Fruit fly (Drosophila melanogaster) whole organism, wandering third instar larva: ENCODE data around the gene Tbh.
A peak's percentile ranks its signal among the peaks of the same experiment; 100 is the strongest.

Source experiments
- Abd-B ChIP-seq: fragments of >200 bp; optimal IDR thresholded peaks from 2 replicates; lab custom pipeline; 2017; ENCODE audit warnings: missing biosample characterization, missing genetic modification characterization
- CG32264 ChIP-seq: fragments of 200-800 bp; sonication (Bioruptor generic); optimal IDR thresholded peaks from 2 replicates; lab custom pipeline; 2016; ENCODE audit warnings: missing biosample characterization, missing genetic modification characterization
- CG9705 ChIP-seq: fragments of 200-800 bp; sonication (Bioruptor generic); optimal IDR thresholded peaks from 2 replicates; lab custom pipeline; 2018; ENCODE audit warnings: missing biosample characterization, mild to moderate bottlenecking, missing genetic modification characterization
- CrebA ChIP-seq: fragments of 200-800 bp; sonication (Bioruptor generic); optimal IDR thresholded peaks from 2 replicates; lab custom pipeline; 2016; ENCODE audit warnings: missing biosample characterization, mild to moderate bottlenecking, missing genetic modification characterization, borderline replicate concordance
- Dfd ChIP-seq: fragments of >200 bp; optimal IDR thresholded peaks from 2 replicates; lab custom pipeline; 2017; ENCODE audit warnings: missing biosample characterization, missing genetic modification characterization
- Dif ChIP-seq: fragments of 200-275, 200-300 bp; sonication (Bioruptor generic); optimal IDR thresholded peaks from 2 replicates; lab custom pipeline; 2018; ENCODE audit warnings: missing biosample characterization, missing genetic modification characterization; ENCODE audit not compliant: partially characterized antibody
- GATAd ChIP-seq: sonication (Bioruptor generic); optimal IDR thresholded peaks from 2 replicates; lab custom pipeline; 2016; ENCODE audit warnings: missing biosample characterization, missing genetic modification characterization
- HLH106 ChIP-seq: fragments of 200-800 bp; optimal IDR thresholded peaks from 3 replicates; lab custom pipeline; 2019; ENCODE audit warnings: missing biosample characterization, mild to moderate bottlenecking, missing genetic modification characterization, moderate library complexity
- Hnf4 ChIP-seq: fragments of 200-800 bp; sonication (Bioruptor generic); optimal IDR thresholded peaks from 2 replicates; lab custom pipeline; 2016; ENCODE audit warnings: missing biosample characterization, mild to moderate bottlenecking, missing genetic modification characterization
- Hr78 ChIP-seq: fragments of >200 bp; optimal IDR thresholded peaks from 2 replicates; lab custom pipeline; 2017; ENCODE audit warnings: missing biosample characterization, missing genetic modification characterization
- Hr83 ChIP-seq: fragments of 200-300 bp; sonication (Bioruptor generic); optimal IDR thresholded peaks from 2 replicates; lab custom pipeline; 2016; ENCODE audit warnings: missing biosample characterization, mild to moderate bottlenecking, missing genetic modification characterization, moderate library complexity; ENCODE audit not compliant: poor library complexity, severe bottlenecking
- Jra ChIP-seq: sonication (Bioruptor generic); optimal IDR thresholded peaks from 2 replicates; lab custom pipeline; 2016; ENCODE audit warnings: missing biosample characterization, missing genetic modification characterization
- Myc ChIP-seq: fragments of >200 bp; optimal IDR thresholded peaks from 2 replicates; lab custom pipeline; 2017
- OdsH ChIP-seq: fragments of 200-800 bp; sonication (Bioruptor generic); optimal IDR thresholded peaks from 2 replicates; lab custom pipeline; 2016; ENCODE audit warnings: missing biosample characterization, mild to moderate bottlenecking, missing genetic modification characterization
- Rel ChIP-seq, 2 experiments: fragments of 200-800 bp; sonication (Bioruptor generic) in 1 of 2; optimal IDR thresholded peaks; 2 replicates in 1 of 2; 3 replicates in 1 of 2; lab custom pipeline; 2016 to 2019; ENCODE audit warnings: mild to moderate bottlenecking in 2 of 2, missing biosample characterization in 2 of 2, missing genetic modification characterization in 2 of 2, moderate library complexity in 1 of 2
- Sp1 ChIP-seq: fragments of 200-800 bp; sonication (Bioruptor generic); optimal IDR thresholded peaks from 3 replicates; lab custom pipeline; 2019; ENCODE audit warnings: missing biosample characterization, mild to moderate bottlenecking, missing genetic modification characterization, moderate library complexity
- Vsx2 ChIP-seq: fragments of 200-300, 225-300 bp; sonication (Bioruptor generic); optimal IDR thresholded peaks from 2 replicates; lab custom pipeline; 2018; ENCODE audit warnings: missing biosample characterization, missing genetic modification characterization; ENCODE audit not compliant: partially characterized antibody
- br ChIP-seq: fragments of 200-800 bp; sonication (Bioruptor generic); optimal IDR thresholded peaks from 2 replicates; lab custom pipeline; 2016; ENCODE audit warnings: missing biosample characterization, missing genetic modification characterization
- brk ChIP-seq: fragments of 200-800 bp; sonication (Bioruptor generic); optimal IDR thresholded peaks from 2 replicates; lab custom pipeline; 2016; ENCODE audit warnings: missing biosample characterization, mild to moderate bottlenecking, missing genetic modification characterization
- dl ChIP-seq, 2 experiments: fragments of 175-275, 200-275 bp in 1 of 2; fragments of 200-275 bp in 1 of 2; sonication (Bioruptor generic); optimal IDR thresholded peaks; lab custom pipeline; 2018; ENCODE audit warnings: mild to moderate bottlenecking in 2 of 2, missing biosample characterization in 2 of 2, missing genetic modification characterization in 2 of 2, moderate library complexity in 2 of 2; ENCODE audit not compliant: partially characterized antibody in 2 of 2, insufficient read depth in 1 of 2
- dmrt93B ChIP-seq: fragments of 200-800 bp; sonication (Bioruptor generic); optimal IDR thresholded peaks from 2 replicates; lab custom pipeline; 2018; ENCODE audit warnings: missing biosample characterization, mild to moderate bottlenecking, missing genetic modification characterization
- dsf ChIP-seq: sonication (Bioruptor generic); optimal IDR thresholded peaks from 2 replicates; lab custom pipeline; 2016; ENCODE audit warnings: missing biosample characterization, missing genetic modification characterization, borderline replicate concordance
- ey ChIP-seq: fragments of 200-800 bp; sonication (Bioruptor generic); optimal IDR thresholded peaks from 2 replicates; lab custom pipeline; 2016; ENCODE audit warnings: missing biosample characterization, missing genetic modification characterization
- foxo ChIP-seq, 2 experiments: fragments of 200-800 bp; sonication (Bioruptor generic); optimal IDR thresholded peaks; 2 replicates in 1 of 2; 3 replicates in 1 of 2; lab custom pipeline; 2016 to 2017; ENCODE audit warnings: missing biosample characterization in 2 of 2, missing genetic modification characterization in 2 of 2
- fru ChIP-seq: fragments of 200-800 bp; sonication (Bioruptor generic); optimal IDR thresholded peaks from 3 replicates; lab custom pipeline; 2016; ENCODE audit warnings: missing biosample characterization, mild to moderate bottlenecking, missing genetic modification characterization
- h ChIP-seq: fragments of 200-800 bp; sonication (Bioruptor generic); optimal IDR thresholded peaks from 3 replicates; lab custom pipeline; 2016; ENCODE audit warnings: missing biosample characterization, mild to moderate bottlenecking, missing genetic modification characterization
- jim ChIP-seq: fragments of 175-275, 200-325 bp; sonication (Bioruptor generic); optimal IDR thresholded peaks from 2 replicates; lab custom pipeline; 2016; ENCODE audit warnings: missing biosample characterization, mild to moderate bottlenecking, missing genetic modification characterization
- lola ChIP-seq: fragments of >200 bp; optimal IDR thresholded peaks from 2 replicates; lab custom pipeline; 2017; ENCODE audit warnings: missing biosample characterization, missing genetic modification characterization
- pan ChIP-seq: fragments of >200 bp; optimal IDR thresholded peaks from 2 replicates; lab custom pipeline; 2017
- psq ChIP-seq: fragments of 200-800 bp; sonication (Bioruptor generic); optimal IDR thresholded peaks from 3 replicates; lab custom pipeline; 2017; ENCODE audit warnings: missing biosample characterization, mild to moderate bottlenecking, missing genetic modification characterization, moderate library complexity
- rgr ChIP-seq: fragments of 200-800 bp; sonication (Bioruptor generic); optimal IDR thresholded peaks from 3 replicates; lab custom pipeline; 2016; ENCODE audit warnings: missing biosample characterization, mild to moderate bottlenecking, missing genetic modification characterization
- sage ChIP-seq: fragments of 200-800 bp; sonication (Bioruptor generic); optimal IDR thresholded peaks from 2 replicates; lab custom pipeline; 2016; ENCODE audit warnings: missing biosample characterization, mild to moderate bottlenecking, missing genetic modification characterization
- sv ChIP-seq: fragments of 200-800 bp; sonication (Bioruptor generic); optimal IDR thresholded peaks from 3 replicates; lab custom pipeline; 2016; ENCODE audit warnings: missing biosample characterization, missing genetic modification characterization
- usp ChIP-seq: fragments of >200 bp; optimal IDR thresholded peaks from 2 replicates; lab custom pipeline; 2017; ENCODE audit warnings: missing biosample characterization, missing genetic modification characterization
- woc ChIP-seq: sonication (Bioruptor generic); optimal IDR thresholded peaks from 2 replicates; lab custom pipeline; 2016; ENCODE audit warnings: missing biosample characterization, mild to moderate bottlenecking, missing genetic modification characterization

Tbh gene

DNA sequence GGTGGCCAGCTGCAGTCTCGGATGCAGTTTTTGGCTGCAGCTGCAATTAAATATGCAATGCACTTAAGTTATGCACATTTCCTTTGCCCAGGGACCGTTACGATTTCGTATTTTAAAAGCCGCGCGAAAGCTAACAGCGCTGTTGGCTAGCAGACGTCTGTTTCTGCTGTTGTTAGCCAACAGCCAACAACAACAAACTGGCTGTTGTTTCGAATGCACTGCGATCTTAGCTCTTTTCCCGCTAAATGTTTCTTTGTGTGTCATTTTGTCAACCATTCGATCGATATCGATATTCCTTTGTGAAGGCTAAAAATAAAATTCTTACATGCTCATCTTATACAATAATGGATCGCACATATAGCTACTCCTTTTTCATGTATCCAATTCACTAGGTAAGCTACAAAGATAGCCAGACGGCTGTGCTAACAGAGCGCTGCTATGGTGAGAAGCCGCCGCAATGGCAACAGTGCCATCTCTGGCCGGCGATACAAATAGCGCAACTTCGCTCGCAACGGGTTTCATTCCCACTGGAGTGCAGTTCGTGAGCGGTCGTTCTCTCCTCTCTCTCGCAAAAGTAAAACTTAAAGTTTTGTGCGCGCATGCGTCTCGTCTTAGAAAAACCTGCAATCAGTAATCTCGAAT lies 26.2 kb upstream of the Tbh start:
- no peak for TF ChIP-seq CG9705 (GFP tag; lab: Kevin White, UChicago)
- TF ChIP-seq jim, result no peak
- no peak for TF ChIP-seq OdsH (GFP tag; lab: Kevin White, UChicago)
- TF ChIP-seq br, result no peak
- TF ChIP-seq Rel (GFP tag; optimal IDR thresholded peaks at IDR 0.05; lab: Kevin White, UChicago), result no peak
- no peak for TF ChIP-seq Rel (tag; optimal IDR thresholded peaks at IDR 0.05; lab: Kevin White, UChicago)
- TF ChIP-seq Hr83, result no peak
- TF ChIP-seq HLH106 (tag; lab: Kevin White, UChicago), result peak; percentile 17
- TF ChIP-seq woc (GFP tag; lab: Kevin White, UChicago), result peak; percentile 81
- TF ChIP-seq dl (GFP tag; optimal IDR thresholded peaks at IDR 0.05; lab: Kevin White, UChicago; ENCODE audit: insufficient read depth in 1 of 2, partially characterized antibody in 2 of 2), result no peak
- no peak for TF ChIP-seq fru (GFP tag; lab: Kevin White, UChicago)
- no peak for TF ChIP-seq pan
- peak; percentile 34 for TF ChIP-seq Dif (GFP tag; lab: Kevin White, UChicago)
- TF ChIP-seq Myc (lab: Kevin White, UChicago), result peak; percentile 98
- no peak for TF ChIP-seq foxo (GFP tag; optimal IDR thresholded peaks at IDR 0.05; lab: Kevin White, UChicago)
- no peak for TF ChIP-seq Jra (GFP tag; lab: Kevin White, UChicago)
- no peak for TF ChIP-seq dsf (GFP tag; lab: Kevin White, UChicago)
- TF ChIP-seq Abd-B, result no peak

DNA sequence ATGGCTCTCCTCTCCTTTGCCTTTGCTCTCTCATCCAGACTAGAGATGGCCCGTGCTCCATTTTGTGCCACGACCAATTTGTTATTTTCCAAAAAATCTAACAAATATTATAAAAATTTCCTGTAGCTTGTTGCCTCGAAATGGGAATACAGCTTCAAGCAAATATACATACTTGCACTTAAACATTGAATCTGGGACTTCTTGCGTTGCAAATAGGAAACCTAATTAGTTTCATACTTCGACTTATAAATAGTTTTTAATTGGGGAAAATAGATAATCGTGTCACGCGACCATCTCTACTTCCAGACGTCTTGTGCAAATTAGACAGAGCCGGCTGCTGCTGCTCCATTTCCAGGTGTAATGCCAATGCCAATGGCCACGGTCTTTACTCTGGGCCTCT lies 25.1 kb upstream of the Tbh start:
- TF ChIP-seq lola (no peak), Hr83 (no peak), sv (GFP tag; lab: Kevin White, UChicago) (peak; percentile 32), h (GFP tag; lab: Kevin White, UChicago) (peak; percentile 80), Hnf4 (GFP tag; lab: Kevin White, UChicago) (peak; percentile 69), GATAd (no peak), dmrt93B (GFP tag; lab: Kevin White, UChicago) (peak; percentile 75), psq (GFP tag; lab: Kevin White, UChicago) (peak; percentile 70), rgr (GFP tag; lab: Kevin White, UChicago) (peak; percentile 79), pan (no peak), Myc (lab: Kevin White, UChicago) (no peak), Dif (GFP tag; lab: Kevin White, UChicago) (no peak), usp (GFP tag; lab: Kevin White, UChicago) (no peak), CrebA (GFP tag; lab: Kevin White, UChicago) (no peak), Abd-B (no peak), ey (peak; percentile 81), sage (GFP tag; lab: Kevin White, UChicago) (peak; percentile 64), HLH106 (tag; lab: Kevin White, UChicago) (peak; percentile 86), fru (GFP tag; lab: Kevin White, UChicago) (peak; percentile 86), Jra (GFP tag; lab: Kevin White, UChicago) (peak; percentile 32), dsf (GFP tag; lab: Kevin White, UChicago) (no peak), Rel (GFP tag; optimal IDR thresholded peaks at IDR 0.05; lab: Kevin White, UChicago) (no peak), Rel (tag; optimal IDR thresholded peaks at IDR 0.05; lab: Kevin White, UChicago) (peak; percentile 21), Sp1 (GFP tag; lab: Kevin White, UChicago) (peak; percentile 84), CG9705 (GFP tag; lab: Kevin White, UChicago) (peak; percentile 56), foxo (GFP tag; optimal IDR thresholded peaks at IDR 0.05; lab: Kevin White, UChicago) (peak in 1 of 2 experiments; percentile 81), Hr78 (no peak), woc (GFP tag; lab: Kevin White, UChicago) (peak; percentile 70), OdsH (GFP tag; lab: Kevin White, UChicago) (peak; percentile 77), dl (GFP tag; optimal IDR thresholded peaks at IDR 0.05; lab: Kevin White, UChicago; ENCODE audit: insufficient read depth in 1 of 2, partially characterized antibody in 2 of 2) (no peak), CG32264 (GFP tag; lab: Kevin White, UChicago) (peak; percentile 30), br (peak; percentile 81), jim (no peak)

DNA sequence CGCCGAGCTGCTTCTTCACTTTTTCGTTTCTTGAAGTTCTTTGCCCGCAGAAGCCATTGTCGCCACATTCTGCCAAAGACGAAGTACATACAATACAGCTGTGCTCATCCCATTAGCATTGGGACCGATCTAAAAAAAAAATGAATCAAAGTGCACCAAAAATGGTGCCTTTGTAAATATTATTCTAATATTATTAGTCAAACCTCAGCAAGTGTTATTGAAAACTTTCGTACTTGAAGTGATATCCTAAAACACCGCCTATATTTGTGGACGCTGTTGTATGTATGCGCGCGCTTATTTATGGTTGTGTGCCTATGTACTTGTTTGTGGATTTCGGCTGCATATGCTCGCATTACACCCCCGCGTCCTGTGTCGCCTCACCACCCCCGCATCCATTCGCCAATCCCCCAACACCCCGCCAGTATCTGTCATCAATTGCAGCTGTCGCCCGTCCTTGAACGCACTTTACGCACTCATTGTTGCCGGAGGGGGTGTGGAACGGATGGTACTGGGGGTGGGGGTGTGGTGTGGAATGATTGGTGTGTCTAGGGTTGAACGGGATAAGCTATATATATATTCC lies 23.0 kb upstream of the Tbh start:
- TF ChIP-seq Hr78 (no peak), Myc (lab: Kevin White, UChicago) (no peak), dl (GFP tag; optimal IDR thresholded peaks at IDR 0.05; lab: Kevin White, UChicago; ENCODE audit: insufficient read depth in 1 of 2, partially characterized antibody in 2 of 2) (no peak), Hnf4 (GFP tag; lab: Kevin White, UChicago) (peak; percentile 80), CG32264 (GFP tag; lab: Kevin White, UChicago) (peak; percentile 72), usp (GFP tag; lab: Kevin White, UChicago) (no peak), jim (no peak), woc (GFP tag; lab: Kevin White, UChicago) (peak; percentile 74), foxo (GFP tag; optimal IDR thresholded peaks at IDR 0.05; lab: Kevin White, UChicago) (peak in 1 of 2 experiments; percentile 88), sv (GFP tag; lab: Kevin White, UChicago) (peak; percentile 72), GATAd (no peak), CrebA (GFP tag; lab: Kevin White, UChicago) (peak; percentile 48), rgr (GFP tag; lab: Kevin White, UChicago) (peak; percentile 86), CG9705 (GFP tag; lab: Kevin White, UChicago) (peak; percentile 59), ey (peak; percentile 86), Abd-B (no peak), Dif (GFP tag; lab: Kevin White, UChicago) (no peak), sage (GFP tag; lab: Kevin White, UChicago) (peak; percentile 68), Vsx2 (GFP tag; lab: Kevin White, UChicago) (no peak), lola (no peak), HLH106 (tag; lab: Kevin White, UChicago) (peak; percentile 76), Rel (GFP tag; optimal IDR thresholded peaks at IDR 0.05; lab: Kevin White, UChicago) (peak; percentile 17), Rel (tag; optimal IDR thresholded peaks at IDR 0.05; lab: Kevin White, UChicago) (peak; percentile 33), Hr83 (no peak), OdsH (GFP tag; lab: Kevin White, UChicago) (peak; percentile 79), brk (peak; percentile 67), Sp1 (GFP tag; lab: Kevin White, UChicago) (peak; percentile 86), h (GFP tag; lab: Kevin White, UChicago) (peak; percentile 86), fru (GFP tag; lab: Kevin White, UChicago) (peak; percentile 84), Jra (GFP tag; lab: Kevin White, UChicago) (peak; percentile 2), Dfd (GFP tag; lab: Kevin White, UChicago) (no peak)
